Worm (Caenorhabditis elegans) whole organism, L2 larva: ENCODE results near the gene Y51A2B.5.

ENCODE experiments used
- ZK546.5 ChIP-seq: sonication (generic microtip); optimal IDR thresholded peaks from 2 replicates; lab custom pipeline; 2017; ENCODE audit warnings: missing biosample characterization, missing genetic modification characterization
- ama-1 ChIP-seq: fragments of 150-350 bp; optimal IDR thresholded peaks from 2 replicates; lab custom pipeline; 2018; ENCODE audit warnings: inconsistent platforms
- ceh-16 ChIP-seq: fragments of 150-350 bp; optimal IDR thresholded peaks from 2 replicates; lab custom pipeline; 2014; ENCODE audit warnings: missing biosample characterization, missing genetic modification characterization
- lin-13 ChIP-seq: fragments of 150-350 bp; optimal IDR thresholded peaks from 2 replicates; lab custom pipeline; 2014; ENCODE audit warnings: missing biosample characterization, missing genetic modification reagents, missing genetic modification characterization
- mab-5 ChIP-seq: fragments of 150-350 bp; optimal IDR thresholded peaks from 2 replicates; lab custom pipeline; 2014; ENCODE audit warnings: missing biosample characterization, missing genetic modification characterization
- nhr-11 ChIP-seq: fragments of 150-350 bp; optimal IDR thresholded peaks from 2 replicates; lab custom pipeline; 2014; ENCODE audit warnings: missing biosample characterization, missing genetic modification characterization
- nhr-21 ChIP-seq: fragments of 150-350 bp; optimal IDR thresholded peaks from 2 replicates; lab custom pipeline; 2014; ENCODE audit warnings: missing biosample characterization, missing genetic modification characterization
- sem-4 ChIP-seq: fragments of 150-350 bp; optimal IDR thresholded peaks from 2 replicates; lab custom pipeline; 2014; ENCODE audit warnings: missing biosample characterization, missing genetic modification reagents, missing genetic modification characterization
- unc-39 ChIP-seq: fragments of 150-350 bp; optimal IDR thresholded peaks from 2 replicates; lab custom pipeline; 2014; ENCODE audit warnings: missing biosample characterization, missing genetic modification characterization
- unc-55 ChIP-seq: fragments of 150-350 bp; sonication (generic microtip); optimal IDR thresholded peaks from 3 replicates; lab custom pipeline; 2014; ENCODE audit warnings: missing biosample characterization, missing genetic modification reagents, missing genetic modification characterization

DNA sequence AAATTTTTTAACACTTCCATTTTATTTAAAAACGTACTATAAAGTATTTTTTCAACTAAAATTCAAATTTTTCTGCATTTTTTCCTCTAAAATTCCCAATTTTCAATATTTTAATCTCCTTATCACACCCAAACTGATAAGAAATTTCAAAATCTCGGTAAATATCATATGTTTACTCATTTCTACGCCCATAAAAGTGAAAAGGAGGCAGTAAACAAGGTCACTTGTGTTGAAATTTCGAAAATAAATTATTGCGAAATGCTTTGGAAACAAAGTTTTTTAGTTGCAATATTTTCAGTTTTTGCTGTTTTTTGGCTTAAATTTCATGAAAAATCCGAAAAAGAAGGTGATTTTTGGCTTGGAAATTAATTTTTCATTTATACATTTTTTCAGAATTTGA, 17.5 kb upstream of the Y51A2B.5 start, which contains the start of gene C08E8.4:
- TF ChIP-seq nhr-11 (no peak), unc-55 (GFP tag; lab: Kevin White, UChicago) (no peak), ZK546.5 (tag; lab: Kevin White, UChicago) (no peak), sem-4 (tag; lab: Kevin White, UChicago) (no peak), ceh-16 (tag; lab: Kevin White, UChicago) (no peak), unc-39 (tag; lab: Kevin White, UChicago) (no peak), ama-1 (lab: Kevin White, UChicago) (no peak), lin-13 (GFP tag; lab: Kevin White, UChicago) (no peak), mab-5 (tag; lab: Kevin White, UChicago) (no peak), nhr-21 (tag; lab: Kevin White, UChicago) (no peak)
